Worm (Caenorhabditis elegans) whole organism, young adult: Measurements from ENCODE around the gene nhr-102.

ENCODE experiments used
- F57C9.4 ChIP-seq: sonication (generic microtip); optimal IDR thresholded peaks from 2 replicates; lab custom pipeline; 2017; ENCODE audit warnings: mild to moderate bottlenecking, missing genetic modification characterization, missing compliant biosample characterization
- Y56A3A.18 ChIP-seq: fragments of 200-800 bp; sonication (Bioruptor generic); IDR thresholded peaks from 2 replicates; pipeline ENCODE4 v1.3.6; 2022; ENCODE audit warnings: missing genetic modification reagents, missing genetic modification characterization, missing compliant biosample characterization
- ama-1 ChIP-seq, 3 experiments: fragments of 150-350 bp in 1 of 3; sonication (generic microtip) in 2 of 3; optimal IDR thresholded peaks; 2 replicates each; lab custom pipeline; 2014 to 2018; ENCODE audit warnings: missing biosample characterization in 2 of 3, missing genetic modification characterization in 2 of 3, missing genetic modification reagents in 2 of 3
- athp-1 ChIP-seq: sonication (generic microtip); optimal IDR thresholded peaks from 2 replicates; lab custom pipeline; 2017; ENCODE audit warnings: mild to moderate bottlenecking, missing genetic modification characterization, missing compliant biosample characterization
- hlh-12 ChIP-seq: sonication (generic microtip); optimal IDR thresholded peaks from 2 replicates; lab custom pipeline; 2016; ENCODE audit warnings: missing genetic modification characterization, missing compliant biosample characterization
- nhr-90 ChIP-seq: sonication (generic microtip); optimal IDR thresholded peaks from 2 replicates; lab custom pipeline; 2016; ENCODE audit warnings: missing genotype, mild to moderate bottlenecking, missing genetic modification characterization, missing compliant biosample characterization
- pha-4 ChIP-seq: fragments of 150-350 bp; sonication (generic microtip); optimal IDR thresholded peaks from 2 replicates; lab custom pipeline; 2014; ENCODE audit warnings: missing biosample characterization, missing genetic modification reagents, missing genetic modification characterization
- sptf-2 ChIP-seq: fragments of 200-800 bp; sonication (Bioruptor generic); optimal IDR thresholded peaks from 2 replicates; lab custom pipeline; 2018; ENCODE audit warnings: mild to moderate bottlenecking, missing genetic modification characterization, missing compliant biosample characterization
- ztf-18 ChIP-seq: sonication (generic microtip); optimal IDR thresholded peaks from 2 replicates; lab custom pipeline; 2016; ENCODE audit warnings: missing genotype, mild to moderate bottlenecking, missing genetic modification characterization, missing compliant biosample characterization
- ztf-26 ChIP-seq: sonication (generic microtip); optimal IDR thresholded peaks from 2 replicates; lab custom pipeline; 2017; ENCODE audit warnings: missing genetic modification characterization, missing compliant biosample characterization
- ztf-3 ChIP-seq: fragments of 200-800 bp; sonication (Bioruptor generic); optimal IDR thresholded peaks from 2 replicates; lab custom pipeline; 2018; ENCODE audit warnings: mild to moderate bottlenecking, missing genetic modification characterization, missing compliant biosample characterization

- no peak for TF ChIP-seq ztf-18
- no peak for TF ChIP-seq ama-1 (optimal IDR thresholded peaks at IDR 0.05; lab: Kevin White, UChicago)
- no peak for TF ChIP-seq ama-1 (GFP tag; optimal IDR thresholded peaks at IDR 0.05; lab: Kevin White, UChicago)
- no peak for TF ChIP-seq sptf-2 (GFP tag; lab: Kevin White, UChicago)
- no peak for TF ChIP-seq nhr-90
- TF ChIP-seq Y56A3A.18 (GFP tag; lab: Robert Waterston, UW) = no peak
- TF ChIP-seq hlh-12 (tag; lab: Kevin White, UChicago) = no peak
- no peak for TF ChIP-seq F57C9.4 (tag; lab: Kevin White, UChicago)
- no peak for TF ChIP-seq ztf-3 (GFP tag; lab: Kevin White, UChicago)
- TF ChIP-seq athp-1 (tag; lab: Kevin White, UChicago) = no peak
- no peak for TF ChIP-seq ztf-26
- no peak for TF ChIP-seq pha-4
Observed at ce11 chrV:15887708-15888295, 11.6 kb upstream of the nhr-102 start.
